Fruit fly (Drosophila melanogaster): ENCODE results near the gene Ucp4C.

The Ucp4C gene

dm6 chr2L:5981433-5982333 is 13.3 kb downstream of the Ucp4C start, which contains the start of gene eIF4A (continued):
- TF ChIP-seq CG12104 (GFP tag; optimal IDR thresholded peaks at IDR 0.05) (peak; percentile 36), Antp (GFP tag; optimal IDR thresholded peaks at IDR 0.05) (no peak), fru (optimal IDR thresholded peaks at IDR 0.05) (no peak), HLH54F (GFP tag; optimal IDR thresholded peaks at IDR 0.05) (no peak), CG8765 (GFP tag; IDR thresholded peaks at IDR 0.05) (no peak), CG11093 (GFP tag; IDR thresholded peaks at IDR 0.05) (no peak), CG5180 (GFP tag; optimal IDR thresholded peaks at IDR 0.05) (no peak), Elba2 (GFP tag; optimal IDR thresholded peaks at IDR 0.05) (no peak), CG10543 (GFP tag; optimal IDR thresholded peaks at IDR 0.05) (no peak), E2f1 (GFP tag; IDR thresholded peaks at IDR 0.05) (no peak), danr (GFP tag; IDR thresholded peaks at IDR 0.05) (no peak), gem (tag; optimal IDR thresholded peaks at IDR 0.05) (no peak), CG11696 (GFP tag; IDR thresholded peaks at IDR 0.05) (no peak), p53 (GFP tag; optimal IDR thresholded peaks at IDR 0.05) (no peak), hkb (optimal IDR thresholded peaks at IDR 0.05) (peak; percentile 41), hkb (GFP tag; IDR thresholded peaks at IDR 0.05) (no peak), pros (GFP tag; optimal IDR thresholded peaks at IDR 0.05) (no peak), ssp (GFP tag; IDR thresholded peaks at IDR 0.05) (no peak), dati (GFP tag; IDR thresholded peaks at IDR 0.05) (no peak), cg (GFP tag; optimal IDR thresholded peaks at IDR 0.05) (no peak), Pdp1 (GFP tag; optimal IDR thresholded peaks at IDR 0.05) (peak in 1 of 2 experiments; percentile 40), CG9727 (GFP tag; optimal IDR thresholded peaks at IDR 0.05) (no peak), Fer3 (tag; optimal IDR thresholded peaks at IDR 0.05) (peak; percentile 48), CTCF (GFP tag; optimal IDR thresholded peaks at IDR 0.05) (no peak), emc (GFP tag; optimal IDR thresholded peaks at IDR 0.05) (no peak), CG2678 (tag; optimal IDR thresholded peaks at IDR 0.05) (peak; percentile 15), zen2 (GFP tag; IDR thresholded peaks at IDR 0.05; ENCODE audit: partially characterized antibody) (no peak), H2.0 (GFP tag; IDR thresholded peaks at IDR 0.05) (no peak), CG3847 (GFP tag; IDR thresholded peaks at IDR 0.05) (no peak), unpg (GFP tag; optimal IDR thresholded peaks at IDR 0.05) (peak; percentile 27), ttk (GFP tag; IDR thresholded peaks at IDR 0.05) (no peak), CG17802 (tag; optimal IDR thresholded peaks at IDR 0.05) (no peak), fd96Cb (tag; optimal IDR thresholded peaks at IDR 0.05) (no peak), CG17359 (tag; optimal IDR thresholded peaks at IDR 0.05) (no peak), Hsf (GFP tag; optimal IDR thresholded peaks at IDR 0.05) (no peak), chif (GFP tag; optimal IDR thresholded peaks at IDR 0.05) (peak in 1 of 2 experiments; percentile 29), Dfd (GFP tag; optimal IDR thresholded peaks at IDR 0.05) (no peak), sr (GFP tag; IDR thresholded peaks at IDR 0.05) (no peak), CG8388 (GFP tag; optimal IDR thresholded peaks at IDR 0.05) (no peak), Oli (tag; optimal IDR thresholded peaks at IDR 0.05) (peak; percentile 14), odd (GFP tag; optimal IDR thresholded peaks at IDR 0.05) (peak; percentile 52), CG10654 (GFP tag; optimal IDR thresholded peaks at IDR 0.05) (no peak), Bgb (GFP tag; IDR thresholded peaks at IDR 0.05; ENCODE audit: partially characterized antibody) (no peak), CG9437 (GFP tag; optimal IDR thresholded peaks at IDR 0.05) (peak; percentile 89), vvl (GFP tag; IDR thresholded peaks at IDR 0.05) (no peak), nau (GFP tag; optimal IDR thresholded peaks at IDR 0.05) (no peak), dpn (GFP tag; optimal IDR thresholded peaks at IDR 0.05) (no peak), amos (GFP tag; IDR thresholded peaks at IDR 0.05; ENCODE audit: partially characterized antibody) (no peak), lov (optimal IDR thresholded peaks at IDR 0.05) (no peak), lov (GFP tag; IDR thresholded peaks at IDR 0.05) (no peak), hth (optimal IDR thresholded peaks at IDR 0.05) (no peak)
